Worm (Caenorhabditis elegans): ENCODE results near the gene srt-33.
A peak's percentile ranks its signal among the peaks of the same experiment; 100 is the strongest.

The srt-33 gene

ce11 chrV:14235942-14236341 lies 43.7 kb downstream of the srt-33 start, which contains the start of gene ent-3:
Gene ent-3 (minus strand): TSS chrV:14236042.
- TF ChIP-seq C34F6.9 (tag; optimal IDR thresholded peaks at IDR 0.05) = no peak
- TF ChIP-seq snpc-4 (tag; optimal IDR thresholded peaks at IDR 0.05) = no peak
- no peak for TF ChIP-seq ceh-82 (tag; optimal IDR thresholded peaks at IDR 0.05)
- no peak for TF ChIP-seq egl-27 (tag; optimal IDR thresholded peaks at IDR 0.05)
- no peak for TF ChIP-seq mbf-1 (tag; optimal IDR thresholded peaks at IDR 0.05)
- TF ChIP-seq ztf-4 (tag; optimal IDR thresholded peaks at IDR 0.05) = no peak
- no peak for TF ChIP-seq sma-3 (GFP tag; optimal IDR thresholded peaks at IDR 0.05)
- no peak for TF ChIP-seq fos-1 (tag; optimal IDR thresholded peaks at IDR 0.05)
- TF ChIP-seq ztf-1 (GFP tag; conservative IDR thresholded peaks at IDR 0.05) = no peak
- no peak for TF ChIP-seq ceh-16 (tag; optimal IDR thresholded peaks at IDR 0.05)
- no peak for TF ChIP-seq elt-3 (tag; optimal IDR thresholded peaks at IDR 0.05)
- no peak for TF ChIP-seq nhr-237 (tag; optimal IDR thresholded peaks at IDR 0.05)
- TF ChIP-seq mab-5 (tag; optimal IDR thresholded peaks at IDR 0.05) = no peak
- TF ChIP-seq crh-2 (tag; optimal IDR thresholded peaks at IDR 0.05) = no peak
- TF ChIP-seq mdl-1 (tag; optimal IDR thresholded peaks at IDR 0.05) = no peak
- TF ChIP-seq R02D3.7 (tag; optimal IDR thresholded peaks at IDR 0.05) = no peak
- no peak for TF ChIP-seq unc-55 (GFP tag; optimal IDR thresholded peaks at IDR 0.05)
- TF ChIP-seq aly-2 (tag; optimal IDR thresholded peaks at IDR 0.05) = no peak
- TF ChIP-seq zag-1 (tag; optimal IDR thresholded peaks at IDR 0.05) = no peak

- TF ChIP-seq nhr-25 (tag; optimal IDR thresholded peaks at IDR 0.05) (no peak), nhr-10 (tag; optimal IDR thresholded peaks at IDR 0.05) (no peak), fos-1 (tag; optimal IDR thresholded peaks at IDR 0.05) (peak; percentile 4), sma-9 (GFP tag; optimal IDR thresholded peaks at IDR 0.05) (no peak), sma-9 (tag; optimal IDR thresholded peaks at IDR 0.05) (no peak)
These were observed 48.0 kb downstream of the srt-33 start for ce11 chrV:14231656-14232055.

ce11 chrV:14230788-14231583 lies 48.7 kb downstream of the srt-33 start:
- no peak for TF ChIP-seq nhr-129 (tag; optimal IDR thresholded peaks at IDR 0.05)
- TF ChIP-seq nhr-23 (tag; optimal IDR thresholded peaks at IDR 0.05) = no peak
- no peak for TF ChIP-seq elt-3 (tag; optimal IDR thresholded peaks at IDR 0.05)

Measured in whole organism, L2 larva.